Worm (Caenorhabditis elegans): ENCODE data around the gene nhr-273.

DNA sequence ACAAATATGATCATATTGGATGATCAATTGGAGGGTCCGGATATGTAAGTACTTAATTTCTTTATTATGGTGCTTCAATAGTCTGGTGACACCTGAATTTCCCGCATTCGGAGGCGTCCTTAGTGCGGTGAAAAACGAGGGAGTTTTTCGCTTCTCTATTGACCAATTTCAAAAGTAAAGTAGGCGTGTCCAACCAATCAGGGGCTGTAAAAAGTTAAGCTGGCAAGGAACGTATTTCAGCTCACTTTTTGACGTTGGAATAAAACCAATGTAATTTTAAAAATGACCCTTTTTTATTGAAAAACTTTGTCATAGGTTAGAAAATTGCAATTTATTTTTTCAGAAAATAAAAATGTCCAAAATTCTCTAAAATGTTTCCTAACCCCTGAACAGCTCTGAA, 25.4 kb upstream of the nhr-273 start:
- TF ChIP-seq lim-6 (tag; optimal IDR thresholded peaks at IDR 0.05) = no peak
- TF ChIP-seq sox-2 (GFP tag; IDR thresholded peaks at IDR 0.05) = no peak
- no peak for TF ChIP-seq unc-86 (tag; optimal IDR thresholded peaks at IDR 0.05)
- TF ChIP-seq ceh-2 (tag; optimal IDR thresholded peaks at IDR 0.05) = no peak
- no peak for TF ChIP-seq K02D7.2 (tag; optimal IDR thresholded peaks at IDR 0.05)
- TF ChIP-seq pha-4 (tag; optimal IDR thresholded peaks at IDR 0.05) = no peak
- no peak for TF ChIP-seq fkh-10 (GFP tag; optimal IDR thresholded peaks at IDR 0.05)
- TF ChIP-seq fax-1 (tag; optimal IDR thresholded peaks at IDR 0.05) = no peak

All from whole organism, late embryonic.